Worm (Caenorhabditis elegans) whole organism, early embryonic: ENCODE results near the gene gly-12.
A peak's percentile ranks its signal among the peaks of the same experiment; 100 is the strongest.

Experiments
- F13C5.2 ChIP-seq: sonication (generic microtip); optimal IDR thresholded peaks from 2 replicates; lab custom pipeline; 2017; ENCODE audit warnings: mild to moderate bottlenecking, missing genetic modification characterization, inconsistent platforms, missing compliant biosample characterization
- aly-1 ChIP-seq: sonication (generic microtip); optimal IDR thresholded peaks from 2 replicates; lab custom pipeline; 2016; ENCODE audit warnings: missing genetic modification characterization, missing compliant biosample characterization
- ama-1 ChIP-seq: fragments of 150-350 bp; optimal IDR thresholded peaks from 2 replicates; lab custom pipeline; 2014
- ceh-13 ChIP-seq: fragments of 200-800 bp; sonication (Bioruptor generic); optimal IDR thresholded peaks from 2 replicates; lab custom pipeline; 2018; ENCODE audit warnings: mild to moderate bottlenecking, missing genetic modification characterization, missing compliant biosample characterization
- ceh-36 ChIP-seq: sonication (generic microtip); optimal IDR thresholded peaks from 2 replicates; lab custom pipeline; 2016; ENCODE audit warnings: missing genetic modification characterization, inconsistent platforms, missing compliant biosample characterization
- ets-7 ChIP-seq: sonication (generic microtip); optimal IDR thresholded peaks from 2 replicates; lab custom pipeline; 2016; ENCODE audit warnings: missing genotype, missing genetic modification characterization, missing compliant biosample characterization
- flt-1 ChIP-seq: fragments of 200-800 bp; sonication (Bioruptor generic); IDR thresholded peaks from 2 replicates; pipeline ENCODE4 v1.3.6; 2022; ENCODE audit warnings: missing genetic modification characterization, missing compliant biosample characterization
- hmg-4 ChIP-seq: fragments of 200-800 bp; sonication (Bioruptor generic); optimal IDR thresholded peaks from 2 replicates; lab custom pipeline; 2018; ENCODE audit warnings: mild to moderate bottlenecking, missing genetic modification characterization, missing compliant biosample characterization
- hnd-1 ChIP-seq: sonication (generic microtip); optimal IDR thresholded peaks from 2 replicates; lab custom pipeline; 2016; ENCODE audit warnings: missing genetic modification characterization, missing compliant biosample characterization
- pes-1 ChIP-seq: fragments of 200-800 bp; sonication (Bioruptor generic); IDR thresholded peaks from 2 replicates; pipeline ENCODE4 v1.3.6; 2022; ENCODE audit warnings: missing genetic modification reagents, missing genetic modification characterization, missing compliant biosample characterization
- sea-1 ChIP-seq: fragments of 200-800 bp; sonication (Bioruptor generic); conservative IDR thresholded peaks from 2 replicates; pipeline ENCODE4 v1.3.6; 2022; ENCODE audit warnings: missing genetic modification characterization, missing compliant biosample characterization
- tbx-11 ChIP-seq: fragments of 200-800 bp; sonication (Bioruptor generic); IDR thresholded peaks from 2 replicates; pipeline ENCODE4 v1.3.6; 2022; ENCODE audit warnings: missing genetic modification characterization, missing compliant biosample characterization
- tbx-37 ChIP-seq: fragments of 200-800 bp; sonication (Bioruptor generic); conservative IDR thresholded peaks from 2 replicates; pipeline ENCODE4 v1.3.6; 2022; ENCODE audit warnings: missing genetic modification reagents, missing genetic modification characterization, missing compliant biosample characterization
- tra-4 ChIP-seq: sonication (generic microtip); optimal IDR thresholded peaks from 2 replicates; lab custom pipeline; 2017; ENCODE audit warnings: missing genetic modification characterization, missing compliant biosample characterization

DNA sequence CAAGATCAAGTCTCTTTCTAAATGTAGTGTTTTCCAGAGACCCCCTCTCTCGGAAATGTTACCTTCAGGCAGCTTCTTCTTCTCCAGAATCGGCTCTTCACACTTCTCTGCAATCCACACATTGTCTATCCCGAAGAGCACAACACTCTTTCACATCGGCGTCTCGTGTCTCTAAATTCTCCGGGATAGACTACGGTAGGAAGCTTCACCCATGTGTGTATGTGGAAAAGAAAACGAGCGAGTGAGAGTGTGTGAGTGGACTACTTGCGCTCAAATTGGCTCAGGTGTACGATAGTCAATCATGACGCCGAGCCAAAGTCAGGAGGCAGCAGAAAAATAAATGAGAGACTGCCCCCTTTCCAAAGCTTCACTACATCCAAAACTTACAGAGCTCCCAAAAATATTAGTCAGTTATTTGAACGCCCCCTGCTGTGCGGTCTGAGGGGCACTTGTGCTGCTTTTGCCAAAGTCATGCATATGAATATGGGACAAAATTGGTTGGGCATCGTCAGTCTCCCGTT is 28.4 kb upstream of the gly-12 start:
- TF ChIP-seq ama-1 (lab: Kevin White, UChicago) (peak; percentile 10), hnd-1 (tag; lab: Kevin White, UChicago) (no peak), sea-1 (GFP tag; lab: Robert Waterston, UW) (no peak), ceh-36 (tag; lab: Kevin White, UChicago) (no peak), hmg-4 (GFP tag; lab: Kevin White, UChicago) (no peak), F13C5.2 (tag; lab: Kevin White, UChicago) (no peak), tbx-37 (GFP tag; lab: Robert Waterston, UW) (no peak), pes-1 (GFP tag; lab: Robert Waterston, UW) (no peak), aly-1 (tag; lab: Kevin White, UChicago) (no peak), flt-1 (no peak), ceh-13 (GFP tag; lab: Kevin White, UChicago) (no peak), tra-4 (tag; lab: Kevin White, UChicago) (no peak), ets-7 (no peak), tbx-11 (GFP tag; lab: Robert Waterston, UW) (no peak)
